Worm (Caenorhabditis elegans) whole organism, young adult: Measurements from ENCODE around the gene cpg-20.

Source experiments
- B0035.1 ChIP-seq: sonication (generic microtip); optimal IDR thresholded peaks from 2 replicates; lab custom pipeline; 2016; ENCODE audit warnings: missing genetic modification characterization, mild to moderate bottlenecking, missing compliant biosample characterization, missing genotype, missing genetic modification reagents
- C06A6.2 ChIP-seq: fragments of 200-800 bp; sonication (Bioruptor generic); conservative IDR thresholded peaks from 2 replicates; pipeline ENCODE4 v1.3.6; 2022; ENCODE audit warnings: missing genetic modification characterization, missing compliant biosample characterization
- C17E4.6 ChIP-seq: fragments of 200-800 bp; sonication (Bioruptor generic); IDR thresholded peaks from 2 replicates; pipeline ENCODE4 v1.3.6; 2022; ENCODE audit warnings: missing genetic modification reagents, missing genetic modification characterization, missing compliant biosample characterization
- F52B5.7 ChIP-seq: sonication (generic microtip); optimal IDR thresholded peaks from 2 replicates; lab custom pipeline; 2016; ENCODE audit warnings: mild to moderate bottlenecking, missing genetic modification characterization, missing compliant biosample characterization
- F57C9.4 ChIP-seq: sonication (generic microtip); optimal IDR thresholded peaks from 2 replicates; lab custom pipeline; 2017; ENCODE audit warnings: mild to moderate bottlenecking, missing genetic modification characterization, missing compliant biosample characterization
- T07F8.4 ChIP-seq: sonication (generic microtip); optimal IDR thresholded peaks from 2 replicates; lab custom pipeline; 2016; ENCODE audit warnings: mild to moderate bottlenecking, missing genetic modification characterization, moderate library complexity, missing compliant biosample characterization
- Y53F4B.3 ChIP-seq: fragments of 200-800 bp; sonication (Bioruptor generic); IDR thresholded peaks from 2 replicates; pipeline ENCODE4 v1.3.6; 2022; ENCODE audit warnings: missing genetic modification reagents, missing genetic modification characterization, missing compliant biosample characterization
- Y53G8AR.9 ChIP-seq: fragments of 200-800 bp; sonication (Bioruptor generic); conservative IDR thresholded peaks from 2 replicates; pipeline ENCODE4 v1.3.6; 2022; ENCODE audit warnings: missing genetic modification reagents, missing genetic modification characterization, missing compliant biosample characterization
- ZK185.1 ChIP-seq: sonication (generic microtip); optimal IDR thresholded peaks from 2 replicates; lab custom pipeline; 2016; ENCODE audit warnings: mild to moderate bottlenecking, missing genetic modification characterization, missing compliant biosample characterization; ENCODE audit not compliant: poor library complexity, severe bottlenecking
- aptf-2 ChIP-seq: fragments of 200-800 bp; sonication (Bioruptor generic); conservative IDR thresholded peaks from 2 replicates; pipeline ENCODE4 v1.3.6; 2022; ENCODE audit warnings: missing genetic modification reagents, missing genetic modification characterization, missing compliant biosample characterization
- attf-3 ChIP-seq: fragments of 200-800 bp; sonication (Bioruptor generic); conservative IDR thresholded peaks from 2 replicates; pipeline ENCODE4 v1.3.6; 2022; ENCODE audit warnings: missing genetic modification reagents, missing genetic modification characterization, missing compliant biosample characterization
- cebp-1 ChIP-seq, 2 experiments: fragments of 200-800 bp in 1 of 2; sonication (Bioruptor generic) in 1 of 2; sonication (generic microtip) in 1 of 2; IDR thresholded peaks in 1 of 2; optimal IDR thresholded peaks in 1 of 2; 2 replicates each; pipeline versions ENCODE4 v1.3.6 to Lab custom; 2017 to 2022; ENCODE audit warnings: missing compliant biosample characterization in 2 of 2, missing genetic modification characterization in 2 of 2, mild to moderate bottlenecking in 1 of 2, missing genetic modification reagents in 1 of 2, moderate library complexity in 1 of 2
- ceh-100 ChIP-seq: fragments of 200-800 bp; sonication (Bioruptor generic); IDR thresholded peaks from 2 replicates; pipeline ENCODE4 v1.3.6; 2022; ENCODE audit warnings: missing genetic modification reagents, missing genetic modification characterization, missing compliant biosample characterization
- ceh-27 ChIP-seq: fragments of 200-800 bp; sonication (Bioruptor generic); optimal IDR thresholded peaks from 2 replicates; lab custom pipeline; 2018; ENCODE audit warnings: mild to moderate bottlenecking, missing genetic modification characterization, moderate library complexity, missing compliant biosample characterization
- efl-1 ChIP-seq: fragments of 150-350 bp; optimal IDR thresholded peaks from 2 replicates; lab custom pipeline; 2014; ENCODE audit warnings: missing biosample characterization, missing genetic modification reagents, missing genetic modification characterization
- egl-18 ChIP-seq: fragments of 200-800 bp; sonication (Bioruptor generic); IDR thresholded peaks from 2 replicates; pipeline ENCODE4 v1.3.6; 2022; ENCODE audit warnings: missing genetic modification reagents, missing genetic modification characterization, missing compliant biosample characterization
- fkh-3 ChIP-seq: sonication (generic microtip); optimal IDR thresholded peaks from 2 replicates; lab custom pipeline; 2016; ENCODE audit warnings: mild to moderate bottlenecking, missing genetic modification characterization, missing compliant biosample characterization
- hmg-1.2 ChIP-seq: fragments of 200-800 bp; sonication (Bioruptor generic); IDR thresholded peaks from 2 replicates; pipeline ENCODE4 v1.3.6; 2022; ENCODE audit warnings: missing genetic modification reagents, missing genetic modification characterization, missing compliant biosample characterization
- hrde-1 ChIP-seq: sonication (generic microtip); optimal IDR thresholded peaks from 2 replicates; lab custom pipeline; 2016; ENCODE audit warnings: missing genetic modification characterization, mild to moderate bottlenecking, missing compliant biosample characterization, moderate library complexity, missing genotype, missing genetic modification reagents, borderline replicate concordance
- madf-10 ChIP-seq: sonication (generic microtip); optimal IDR thresholded peaks from 2 replicates; lab custom pipeline; 2016; ENCODE audit warnings: mild to moderate bottlenecking, missing genetic modification characterization, missing compliant biosample characterization
- madf-3 ChIP-seq: fragments of 200-800 bp; sonication (Bioruptor generic); IDR thresholded peaks from 2 replicates; pipeline ENCODE4 v1.3.6; 2022; ENCODE audit warnings: missing genetic modification reagents, missing genetic modification characterization, missing compliant biosample characterization
- mcd-1 ChIP-seq: fragments of 200-800 bp; sonication (Bioruptor generic); IDR thresholded peaks from 2 replicates; pipeline ENCODE4 v1.3.6; 2022; ENCODE audit warnings: missing genetic modification reagents, missing genetic modification characterization, missing compliant biosample characterization
- mel-28 ChIP-seq: sonication (generic microtip); optimal IDR thresholded peaks from 2 replicates; lab custom pipeline; 2016; ENCODE audit warnings: borderline replicate concordance, mild to moderate bottlenecking, missing genetic modification characterization, missing compliant biosample characterization
- mes-4 ChIP-seq: sonication (generic microtip); optimal IDR thresholded peaks from 2 replicates; lab custom pipeline; 2016; ENCODE audit warnings: missing genotype, missing genetic modification characterization, missing compliant biosample characterization
- nhr-80 ChIP-seq: sonication (generic microtip); optimal IDR thresholded peaks from 2 replicates; lab custom pipeline; 2016; ENCODE audit warnings: missing genetic modification characterization, missing compliant biosample characterization
- pbrm-1 ChIP-seq: fragments of 200-800 bp; sonication (Bioruptor generic); IDR thresholded peaks from 2 replicates; pipeline ENCODE4 v1.3.6; 2022; ENCODE audit warnings: missing genetic modification reagents, missing genetic modification characterization, missing compliant biosample characterization
- pha-4 ChIP-seq: fragments of 150-350 bp; sonication (generic microtip); optimal IDR thresholded peaks from 2 replicates; lab custom pipeline; 2014; ENCODE audit warnings: missing biosample characterization, missing genetic modification reagents, missing genetic modification characterization
- rcor-1 ChIP-seq: fragments of 200-800 bp; sonication (Bioruptor generic); IDR thresholded peaks from 2 replicates; pipeline ENCODE4 v1.3.6; 2022; ENCODE audit warnings: missing genetic modification reagents, missing genetic modification characterization, missing compliant biosample characterization
- snpc-4 ChIP-seq, 5 experiments: fragments of 150-350 bp in 1 of 5; sonication (generic microtip) in 4 of 5; optimal IDR thresholded peaks; 2 replicates each; lab custom pipeline; 2014 to 2018; ENCODE audit warnings: missing genetic modification characterization in 5 of 5, missing biosample characterization in 3 of 5, antibody characterized with exemption in 2 of 5, mild to moderate bottlenecking in 2 of 5, missing compliant biosample characterization in 2 of 5, missing genotype in 2 of 5, moderate library complexity in 2 of 5, missing genetic modification reagents in 1 of 5
- somi-1 ChIP-seq: fragments of 200-800 bp; sonication (Bioruptor generic); optimal IDR thresholded peaks from 2 replicates; lab custom pipeline; 2018; ENCODE audit warnings: mild to moderate bottlenecking, missing genetic modification characterization, missing compliant biosample characterization
- sptf-2 ChIP-seq: fragments of 200-800 bp; sonication (Bioruptor generic); optimal IDR thresholded peaks from 2 replicates; lab custom pipeline; 2018; ENCODE audit warnings: mild to moderate bottlenecking, missing genetic modification characterization, missing compliant biosample characterization
- unc-130 ChIP-seq: sonication (generic microtip); optimal IDR thresholded peaks from 2 replicates; lab custom pipeline; 2016; ENCODE audit warnings: missing genetic modification reagents, missing genetic modification characterization, missing compliant biosample characterization
- xnd-1 ChIP-seq: sonication (generic microtip); optimal IDR thresholded peaks from 2 replicates; lab custom pipeline; 2016; ENCODE audit warnings: missing genotype, missing genetic modification reagents, missing genetic modification characterization, missing compliant biosample characterization
- ztf-26 ChIP-seq: sonication (generic microtip); optimal IDR thresholded peaks from 2 replicates; lab custom pipeline; 2017; ENCODE audit warnings: missing genetic modification characterization, missing compliant biosample characterization

The cpg-20 gene

ce11 chrIV:6062078-6062477 is 13.9 kb downstream of the cpg-20 start:
- no peak for TF ChIP-seq snpc-4 (GFP tag; optimal IDR thresholded peaks at IDR 0.05; lab: Kevin White, UChicago)
- TF ChIP-seq snpc-4 (tag; optimal IDR thresholded peaks at IDR 0.05; lab: Kevin White, UChicago): no peak
- no peak for TF ChIP-seq pha-4
- no peak for TF ChIP-seq xnd-1 (tag; lab: Kevin White, UChicago)
- TF ChIP-seq Y53F4B.3 (GFP tag; lab: Robert Waterston, UW): no peak
- TF ChIP-seq mcd-1 (GFP tag; lab: Robert Waterston, UW): no peak
- TF ChIP-seq rcor-1 (GFP tag; lab: Robert Waterston, UW): no peak
- peak; percentile 28 for TF ChIP-seq ceh-27
- no peak for TF ChIP-seq somi-1 (GFP tag; lab: Kevin White, UChicago)

DNA sequence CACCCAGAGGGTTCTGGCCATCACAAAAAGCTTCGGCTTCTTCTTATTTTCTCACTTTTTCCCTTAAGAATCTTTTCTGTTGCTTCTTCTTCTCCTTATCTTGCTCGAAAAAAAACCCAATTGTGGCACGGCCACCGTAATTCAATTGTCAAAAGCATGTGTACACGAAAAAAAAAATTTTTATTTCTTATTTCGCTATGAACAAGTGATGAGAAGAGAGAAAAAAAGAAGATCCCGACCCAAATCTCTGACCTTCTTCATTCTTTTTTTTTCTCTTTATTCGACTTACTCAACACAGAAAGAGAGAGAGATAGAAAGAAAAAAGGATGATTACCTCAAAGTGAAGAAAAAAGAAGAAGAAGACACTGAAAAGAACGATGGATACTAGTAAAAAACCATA is 15.1 kb downstream of the cpg-20 start:
- no peak for TF ChIP-seq fkh-3
- TF ChIP-seq somi-1 (GFP tag; lab: Kevin White, UChicago): peak; percentile 9

DNA sequence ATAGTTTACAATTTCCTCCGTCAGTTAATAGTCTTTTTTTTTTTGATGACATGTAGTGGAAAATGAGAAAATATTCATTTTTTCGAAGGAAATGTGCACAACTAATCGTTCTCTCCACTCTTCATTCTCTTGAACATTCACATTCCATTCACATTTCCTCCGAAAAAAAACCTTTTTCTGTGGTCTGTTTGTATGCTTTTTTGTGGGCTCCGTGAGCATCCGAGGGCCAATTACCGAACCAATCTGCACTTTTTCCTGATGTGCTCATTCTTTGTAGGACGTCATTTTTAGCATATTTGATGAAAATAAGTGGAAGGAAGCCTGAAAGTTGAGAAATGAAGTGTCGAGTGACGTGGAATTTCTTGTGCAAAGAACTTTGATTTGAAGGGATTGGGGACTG is 16.3 kb downstream of the cpg-20 start:
- TF ChIP-seq efl-1 (GFP tag; lab: Kevin White, UChicago) (no peak), C06A6.2 (GFP tag; lab: Robert Waterston, UW) (no peak), aptf-2 (GFP tag; lab: Robert Waterston, UW) (no peak), hrde-1 (tag; lab: Kevin White, UChicago) (no peak), F57C9.4 (tag; lab: Kevin White, UChicago) (no peak), ceh-100 (GFP tag; lab: Robert Waterston, UW) (no peak), unc-130 (GFP tag; lab: Kevin White, UChicago) (no peak), mel-28 (tag; lab: Kevin White, UChicago) (no peak), egl-18 (no peak), ztf-26 (tag; lab: Kevin White, UChicago) (no peak), madf-3 (GFP tag; lab: Robert Waterston, UW) (no peak), somi-1 (GFP tag; lab: Kevin White, UChicago) (no peak), sptf-2 (GFP tag; lab: Kevin White, UChicago) (no peak), F52B5.7 (no peak), madf-10 (tag; lab: Kevin White, UChicago) (no peak), T07F8.4 (tag; lab: Kevin White, UChicago) (no peak), B0035.1 (tag; lab: Kevin White, UChicago) (no peak), attf-3 (GFP tag; lab: Robert Waterston, UW) (no peak)

DNA sequence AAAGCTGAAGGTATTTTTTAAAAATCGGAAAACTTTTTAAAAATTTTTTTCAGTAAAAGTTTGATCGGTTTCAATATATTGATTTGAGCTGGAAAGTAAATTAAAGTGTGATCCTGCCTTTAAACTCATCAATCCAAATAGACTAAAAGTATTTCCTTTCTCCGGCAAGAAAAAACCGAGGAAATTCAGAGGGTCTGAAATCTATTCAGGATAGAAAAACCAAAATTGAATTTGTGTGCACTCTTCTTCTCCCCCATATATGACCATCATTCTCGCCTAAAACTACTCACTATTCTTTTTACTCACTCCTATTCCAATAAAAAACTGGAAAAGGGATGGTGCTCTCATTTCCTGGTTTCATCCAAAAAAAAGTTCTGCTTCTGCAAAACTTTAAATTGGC is 21.2 kb downstream of the cpg-20 start:
- TF ChIP-seq Y53G8AR.9 (GFP tag; lab: Robert Waterston, UW) (no peak), hmg-1.2 (GFP tag; lab: Robert Waterston, UW) (no peak), hrde-1 (tag; lab: Kevin White, UChicago) (no peak), C17E4.6 (GFP tag; lab: Robert Waterston, UW) (no peak), pbrm-1 (no peak)

ce11 chrIV:6053436-6053835 is 22.6 kb downstream of the cpg-20 start:
- TF ChIP-seq nhr-80 (tag; lab: Kevin White, UChicago) (peak; percentile 28), cebp-1 (GFP tag; IDR thresholded peaks at IDR 0.05; lab: Robert Waterston, UW) (no peak), cebp-1 (tag; optimal IDR thresholded peaks at IDR 0.05; lab: Kevin White, UChicago) (peak; percentile 18), hmg-1.2 (GFP tag; lab: Robert Waterston, UW) (peak; percentile 87), mes-4 (tag; lab: Kevin White, UChicago) (no peak), ZK185.1 (tag; lab: Kevin White, UChicago) (no peak), ceh-27 (peak; percentile 19)
